Fruit fly (Drosophila melanogaster): ENCODE results near the gene PK2-R1.

Gene PK2-R1

dm6 chr3R:13298114-13298818, 39.9 kb upstream of the PK2-R1 start, which contains the start of gene CG8774:
TSS of gene CG8774 (plus strand) at chr3R:13298768.
- TF ChIP-seq Ets65A (GFP tag) (peak; percentile 57), YL-1 (GFP tag; optimal IDR thresholded peaks at IDR 0.05) (no peak), HLH4C (GFP tag; IDR thresholded peaks at IDR 0.05; ENCODE audit: partially characterized antibody) (no peak), CG1603 (tag; optimal IDR thresholded peaks at IDR 0.05) (no peak), kay (GFP tag; optimal IDR thresholded peaks at IDR 0.05) (no peak), CG10462 (GFP tag; optimal IDR thresholded peaks at IDR 0.05) (no peak), Nf-YA (GFP tag; IDR thresholded peaks at IDR 0.05) (no peak), sug (tag; optimal IDR thresholded peaks at IDR 0.05) (peak; percentile 55), CG6175 (GFP tag; IDR thresholded peaks at IDR 0.05) (no peak), CG33557 (GFP tag; optimal IDR thresholded peaks at IDR 0.05) (no peak), CG2678 (tag; optimal IDR thresholded peaks at IDR 0.05) (peak; percentile 30), sima (GFP tag; optimal IDR thresholded peaks at IDR 0.05) (no peak), CG10543 (GFP tag; optimal IDR thresholded peaks at IDR 0.05) (no peak), fd3F (GFP tag; optimal IDR thresholded peaks at IDR 0.05) (no peak), CG9932 (GFP tag; IDR thresholded peaks at IDR 0.05) (no peak), exex (tag; optimal IDR thresholded peaks at IDR 0.05) (peak; percentile 69), CG15479 (GFP tag; optimal IDR thresholded peaks at IDR 0.05) (no peak), pan (optimal IDR thresholded peaks at IDR 0.05) (no peak), pan (GFP tag; optimal IDR thresholded peaks at IDR 0.05 in 1 of 2, IDR thresholded peaks at IDR 0.05 in 1 of 2) (no peak)

DNA sequence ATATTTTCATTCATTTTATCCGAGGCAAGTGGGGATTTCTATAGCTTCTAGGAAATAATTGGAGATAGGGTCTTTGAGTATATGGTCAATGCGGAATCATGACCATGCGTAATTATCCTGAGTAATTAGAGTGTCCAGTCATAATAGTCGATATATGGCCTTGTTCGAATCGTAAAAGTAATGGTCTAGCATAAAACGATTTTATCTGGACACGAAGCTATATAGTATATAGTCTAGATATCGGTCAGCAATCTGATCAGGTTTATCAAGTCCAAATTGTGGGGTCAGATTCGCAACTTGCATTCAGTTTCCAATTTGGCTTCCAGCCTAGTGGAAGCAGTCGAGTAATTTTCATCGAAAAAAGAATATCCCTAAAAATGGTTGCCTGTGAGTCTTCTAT, 35.8 kb upstream of the PK2-R1 start, which contains the start of gene CG32473:
TSS of gene CG32473 (plus strand) at position 301 of the 400 bp plus-strand sequence.
- TF ChIP-seq lbe (GFP tag; optimal IDR thresholded peaks at IDR 0.05) (no peak), CG10959 (GFP tag; IDR thresholded peaks at IDR 0.05) (no peak), sug (tag; optimal IDR thresholded peaks at IDR 0.05) (peak; percentile 8), CG16813 (GFP tag; IDR thresholded peaks at IDR 0.05; ENCODE audit: partially characterized antibody) (no peak)

dm6 chr3R:13303126-13303525, 35.0 kb upstream of the PK2-R1 start, which contains the start of gene CG43208:
TSS of gene CG43208 (plus strand) at chr3R:13303426.
- TF ChIP-seq tup (GFP tag; optimal IDR thresholded peaks at IDR 0.05) = no peak
- no peak for TF ChIP-seq CG13424 (tag; optimal IDR thresholded peaks at IDR 0.05)
- TF ChIP-seq luna (GFP tag; optimal IDR thresholded peaks at IDR 0.05) = no peak
- TF ChIP-seq Mad (GFP tag; optimal IDR thresholded peaks at IDR 0.05) = no peak
- no peak for TF ChIP-seq HLHmδ (GFP tag; optimal IDR thresholded peaks at IDR 0.05)
- no peak for TF ChIP-seq Bgb (GFP tag; IDR thresholded peaks at IDR 0.05; ENCODE audit: partially characterized antibody)
- no peak for TF ChIP-seq gcm (GFP tag; optimal IDR thresholded peaks at IDR 0.05)
- no peak for TF ChIP-seq Fer2 (tag; optimal IDR thresholded peaks at IDR 0.05)
- no peak for TF ChIP-seq dmrt99B (tag; optimal IDR thresholded peaks at IDR 0.05)
- TF ChIP-seq TFAM (GFP tag; optimal IDR thresholded peaks at IDR 0.05) = no peak
- no peak for TF ChIP-seq Dp (GFP tag; optimal IDR thresholded peaks at IDR 0.05)
- no peak for TF ChIP-seq sr (GFP tag; IDR thresholded peaks at IDR 0.05)
- TF ChIP-seq CG12299 (tag; optimal IDR thresholded peaks at IDR 0.05) = no peak
- no peak for TF ChIP-seq Stat92E (GFP tag; optimal IDR thresholded peaks at IDR 0.05)

Measured in whole organism, embryonic.